Worm (Caenorhabditis elegans): ENCODE data around the gene rml-3.

Gene rml-3

DNA sequence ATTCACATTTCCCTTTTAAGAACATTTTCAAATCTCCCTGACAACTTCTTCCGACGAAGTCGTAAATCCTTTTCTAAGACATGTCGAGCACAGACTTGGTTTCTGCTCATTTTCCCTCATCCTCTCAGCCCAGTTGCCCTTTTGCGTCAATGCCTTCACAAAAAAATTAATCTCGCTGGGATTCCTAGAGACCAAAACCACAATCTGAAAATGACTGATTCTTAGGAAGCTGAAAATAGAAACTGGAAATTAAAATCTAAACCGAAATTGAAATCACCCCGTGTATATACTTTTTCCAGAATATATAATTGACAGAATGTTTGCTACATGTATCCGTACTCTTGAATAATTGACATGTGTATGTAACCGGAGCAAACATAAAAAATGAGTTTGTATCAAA lies 8.1 kb upstream of the rml-3 start:
- no peak for TF ChIP-seq dao-5 (tag; optimal IDR thresholded peaks at IDR 0.05)
- TF ChIP-seq W03F9.2 (tag; optimal IDR thresholded peaks at IDR 0.05): no peak
- no peak for TF ChIP-seq him-1 (tag; optimal IDR thresholded peaks at IDR 0.05)

DNA sequence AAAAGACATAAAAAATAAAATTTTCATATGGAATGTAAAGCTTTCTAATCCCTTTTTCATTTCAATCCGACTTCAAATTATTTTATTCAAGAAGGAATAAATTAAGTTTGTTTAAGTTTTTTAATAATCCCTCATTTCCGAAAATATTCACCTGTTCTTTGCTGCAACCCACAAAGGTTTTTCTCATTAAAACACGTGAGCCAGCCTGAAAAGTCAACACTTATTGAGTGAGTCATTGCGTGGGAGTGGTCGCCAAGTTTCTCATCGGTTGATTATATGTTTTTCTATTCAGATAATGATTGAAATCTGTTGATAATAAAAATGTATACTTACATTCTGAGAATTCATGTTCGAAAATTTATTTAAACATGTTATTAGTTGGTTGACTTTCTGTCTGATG lies 6.6 kb upstream of the rml-3 start:
- TF ChIP-seq dao-5 (tag; optimal IDR thresholded peaks at IDR 0.05) (no peak), W03F9.2 (tag; optimal IDR thresholded peaks at IDR 0.05) (no peak), him-1 (tag; optimal IDR thresholded peaks at IDR 0.05) (no peak)

- TF ChIP-seq dao-5 (tag; optimal IDR thresholded peaks at IDR 0.05) (no peak), him-1 (tag; optimal IDR thresholded peaks at IDR 0.05) (no peak), W03F9.2 (tag; optimal IDR thresholded peaks at IDR 0.05) (no peak)
These were observed 1.8 kb upstream of the rml-3 start, which contains the start of gene got-2.2 for ce11 chrX:6240640-6241033. TSS of gene got-2.2 (plus strand) at chrX:6240983.

DNA sequence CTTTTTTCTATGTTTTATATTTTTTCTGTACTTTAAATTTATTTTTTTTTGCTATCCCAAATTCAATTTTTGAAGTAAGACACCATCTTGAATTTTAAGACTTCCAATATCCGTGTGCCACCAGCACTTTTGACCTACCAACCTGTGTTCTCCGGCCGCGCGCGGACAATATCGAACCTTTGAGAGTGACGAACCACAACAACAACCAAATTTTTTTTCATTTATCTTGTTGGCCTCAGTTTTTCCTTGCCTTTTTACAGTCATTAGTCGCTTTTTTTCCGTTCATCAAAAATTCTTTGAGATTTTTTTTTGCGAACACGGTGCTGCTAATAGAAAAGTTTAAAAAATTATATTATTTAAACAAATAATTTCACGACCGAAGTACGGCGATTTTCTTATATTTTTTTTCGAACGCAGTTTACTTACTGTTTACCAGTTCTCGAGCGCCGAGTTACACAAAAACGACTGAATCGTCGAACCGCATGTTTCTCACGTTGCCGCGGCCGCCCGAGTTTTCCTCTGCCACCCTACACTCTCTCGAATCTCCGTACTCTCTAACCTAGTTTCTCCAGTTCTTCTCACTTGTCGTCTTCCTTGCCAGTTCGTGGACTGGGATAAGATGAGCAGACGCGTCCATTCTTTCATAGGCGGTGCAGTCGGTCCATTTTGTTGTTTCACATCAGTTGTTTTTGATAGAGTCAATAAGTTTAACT lies 1.2 kb upstream of the rml-3 start:
- no peak for TF ChIP-seq dao-5 (tag; optimal IDR thresholded peaks at IDR 0.05)

- TF ChIP-seq him-1 (tag; optimal IDR thresholded peaks at IDR 0.05) (no peak), W03F9.2 (tag; optimal IDR thresholded peaks at IDR 0.05) (no peak), dao-5 (tag; optimal IDR thresholded peaks at IDR 0.05) (no peak)
These were observed 3.4 kb downstream of the rml-3 start, which contains the start of gene hsp-43 for ce11 chrX:6235443-6235842. TSS of gene hsp-43 (minus strand) at chrX:6235543.

DNA sequence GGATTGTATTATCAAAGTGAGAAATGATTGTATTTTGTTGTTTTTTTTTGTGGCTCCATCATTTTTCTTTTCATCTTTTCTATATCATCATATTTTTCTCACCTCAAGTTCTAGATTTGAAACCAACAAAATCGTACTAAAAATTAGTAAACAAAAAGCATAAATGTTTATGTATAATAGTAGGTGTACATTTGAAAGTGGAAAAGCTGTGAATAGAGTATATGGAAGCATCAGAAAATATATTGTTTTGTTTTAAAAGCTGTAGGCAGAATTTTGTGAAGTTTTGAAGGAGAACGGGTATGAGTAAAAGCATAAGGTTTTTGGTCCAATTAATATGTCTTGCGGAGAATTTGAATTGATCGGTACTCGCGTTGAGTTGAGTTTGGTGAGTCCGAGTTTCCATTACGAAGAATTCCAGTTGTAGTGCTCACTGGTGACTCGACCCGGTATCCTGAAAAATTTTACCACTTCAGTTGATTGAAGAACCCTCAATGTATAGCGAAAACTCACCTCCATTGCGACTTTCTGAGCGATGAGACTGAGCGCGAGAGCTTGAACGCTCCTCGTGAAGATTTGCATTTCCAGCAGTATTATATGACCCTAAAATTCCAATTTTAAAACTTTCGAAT lies 5.8 kb downstream of the rml-3 start, which contains the start of gene C14F11.4:
TSS of gene C14F11.4 (minus strand) at position 51 of the 629 bp plus-strand sequence.
- TF ChIP-seq dao-5 (tag; optimal IDR thresholded peaks at IDR 0.05) (no peak), W03F9.2 (tag; optimal IDR thresholded peaks at IDR 0.05) (no peak), him-1 (tag; optimal IDR thresholded peaks at IDR 0.05) (no peak)

ce11 chrX:6230669-6231068 lies 8.2 kb downstream of the rml-3 start, which contains the start of gene lite-1:
TSS of gene lite-1 (minus strand) at chrX:6230769.
- TF ChIP-seq him-1 (tag; optimal IDR thresholded peaks at IDR 0.05) (no peak), W03F9.2 (tag; optimal IDR thresholded peaks at IDR 0.05) (no peak), dao-5 (tag; optimal IDR thresholded peaks at IDR 0.05) (no peak)

- no peak for TF ChIP-seq dao-5 (tag; optimal IDR thresholded peaks at IDR 0.05)
- TF ChIP-seq him-1 (tag; optimal IDR thresholded peaks at IDR 0.05): no peak
- TF ChIP-seq W03F9.2 (tag; optimal IDR thresholded peaks at IDR 0.05): no peak
These were observed 14.0 kb downstream of the rml-3 start for ce11 chrX:6224841-6225240.

- TF ChIP-seq him-1 (tag; optimal IDR thresholded peaks at IDR 0.05): no peak
These were observed 17.8 kb downstream of the rml-3 start for ce11 chrX:6221097-6221496.

- TF ChIP-seq him-1 (tag; optimal IDR thresholded peaks at IDR 0.05) (peak; percentile 57), W03F9.2 (tag; optimal IDR thresholded peaks at IDR 0.05) (no peak), dao-5 (tag; optimal IDR thresholded peaks at IDR 0.05) (no peak)
These were observed 19.0 kb downstream of the rml-3 start for ce11 chrX:6219892-6220291.

ce11 chrX:6216551-6216950 lies 22.3 kb downstream of the rml-3 start, which contains the start of gene lrch-1:
TSS of gene lrch-1 (minus strand) at chrX:6216651.
- TF ChIP-seq W03F9.2 (tag; optimal IDR thresholded peaks at IDR 0.05) (no peak), him-1 (tag; optimal IDR thresholded peaks at IDR 0.05) (no peak), dao-5 (tag; optimal IDR thresholded peaks at IDR 0.05) (no peak)

DNA sequence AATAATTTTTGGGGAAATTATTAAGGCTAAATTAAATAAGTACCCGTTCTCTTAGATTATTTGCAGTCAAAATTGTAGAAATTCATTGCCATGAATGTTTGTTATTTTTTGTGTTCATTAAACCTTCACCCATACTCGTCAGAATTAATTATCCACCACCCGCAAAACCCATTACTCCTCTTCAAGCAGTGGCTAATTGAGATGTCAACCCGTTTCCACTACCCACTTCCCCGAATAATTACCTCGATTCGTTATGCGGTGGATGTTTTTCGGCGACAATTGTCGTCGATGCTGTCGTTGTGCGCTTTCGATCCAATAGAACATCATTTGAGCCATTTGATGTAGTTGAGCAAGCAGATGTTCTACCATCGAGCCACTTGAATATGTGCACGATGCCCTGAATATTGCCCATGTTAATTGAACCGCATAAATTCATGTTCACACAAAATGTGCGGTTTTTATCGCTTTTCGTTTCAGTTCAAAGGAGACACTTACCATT lies 27.5 kb downstream of the rml-3 start:
- TF ChIP-seq dao-5 (tag; optimal IDR thresholded peaks at IDR 0.05) (no peak), him-1 (tag; optimal IDR thresholded peaks at IDR 0.05) (no peak), W03F9.2 (tag; optimal IDR thresholded peaks at IDR 0.05) (no peak)

DNA sequence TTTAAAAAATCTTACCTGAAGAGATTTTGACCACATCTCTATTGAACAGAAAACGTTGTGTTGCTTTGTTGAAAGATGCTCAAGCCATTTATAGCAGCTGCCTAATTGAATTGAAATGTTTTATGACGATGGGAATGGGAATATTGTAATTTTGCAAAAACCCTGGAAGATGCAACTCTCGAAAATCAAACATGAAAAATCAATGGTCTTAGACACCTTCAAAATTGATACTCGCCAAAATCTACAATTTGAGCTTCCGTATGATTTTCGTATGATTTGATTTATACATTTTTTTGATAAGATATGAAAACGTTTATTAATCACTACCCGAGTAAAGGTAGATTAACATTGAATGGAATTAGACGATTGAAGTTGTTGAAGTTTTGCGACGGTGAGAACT lies 30.4 kb downstream of the rml-3 start, which contains the start of gene C14F11.7:
TSS of gene C14F11.7 (minus strand) at position 101 of the 400 bp plus-strand sequence.
- TF ChIP-seq him-1 (tag; optimal IDR thresholded peaks at IDR 0.05) (no peak), dao-5 (tag; optimal IDR thresholded peaks at IDR 0.05) (no peak), W03F9.2 (tag; optimal IDR thresholded peaks at IDR 0.05) (no peak)

ce11 chrX:6207687-6208088 lies 31.2 kb downstream of the rml-3 start, which contains the start of gene T13C5.6:
TSS of gene T13C5.6 (minus strand) at chrX:6207687.
- TF ChIP-seq dao-5 (tag; optimal IDR thresholded peaks at IDR 0.05) (peak; percentile 91), him-1 (tag; optimal IDR thresholded peaks at IDR 0.05) (peak; percentile 98), W03F9.2 (tag; optimal IDR thresholded peaks at IDR 0.05) (peak; percentile 57)

All from whole organism, L4/young adult.